Fruit fly (Drosophila melanogaster) whole organism, larva: Measurements from ENCODE around the gene Ciz1.

ENCODE experiments used
- noc ChIP-seq: fragments of 200-800 bp; sonication (Bioruptor generic); optimal IDR thresholded peaks from 3 replicates; lab custom pipeline; 2019; ENCODE audit warnings: missing biosample characterization, mild to moderate bottlenecking, missing genetic modification characterization, moderate library complexity

The Ciz1 gene

DNA sequence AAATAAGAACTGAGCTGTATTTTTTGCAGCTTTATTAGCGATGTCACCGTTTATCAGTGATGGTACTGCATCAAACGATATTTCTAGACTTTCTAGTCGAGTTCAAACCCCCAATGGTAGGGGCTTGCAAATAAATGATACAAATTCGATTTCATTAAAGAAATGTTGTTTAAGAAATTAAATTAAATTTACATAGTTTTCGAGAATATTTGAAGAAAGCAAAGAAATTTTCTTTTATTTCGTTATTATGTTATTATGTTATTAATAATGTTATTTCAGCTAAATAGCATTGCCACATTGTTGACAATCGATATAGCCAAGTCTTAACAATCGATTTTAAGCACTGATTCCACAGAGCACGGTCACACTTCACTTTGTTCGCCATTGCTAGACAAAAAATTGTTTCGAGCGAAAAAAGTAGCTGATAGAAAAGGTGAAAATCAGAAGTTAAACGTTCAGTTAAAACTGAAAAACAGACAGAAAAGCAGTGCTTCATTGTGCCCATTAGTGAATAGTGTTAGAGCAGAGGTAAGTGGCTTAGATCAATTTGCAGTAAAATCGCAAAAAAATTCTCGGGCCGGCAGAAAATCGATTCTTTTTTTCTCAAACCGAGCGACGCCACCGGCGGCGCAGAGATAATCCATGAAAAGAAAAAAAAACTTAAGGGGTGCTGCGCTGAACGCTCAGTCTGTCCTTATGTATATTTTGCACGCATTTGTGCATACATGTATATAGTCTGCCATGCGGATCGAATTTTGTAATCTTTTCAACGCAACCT lies at the start of gene Ciz1, which contains the start of gene iPLA2-VIA:
TSS of gene Ciz1 (plus strand) at position 365 of the 778 bp plus-strand sequence.
TSS of gene iPLA2-VIA (minus strand) at position 75 of the 778 bp plus-strand sequence.
- TF ChIP-seq noc (tag; lab: Kevin White, UChicago) = no peak

dm6 chr3L:9815705-9816104 lies 48.7 kb upstream of the Ciz1 start:
- no peak for TF ChIP-seq noc (tag; lab: Kevin White, UChicago)

DNA sequence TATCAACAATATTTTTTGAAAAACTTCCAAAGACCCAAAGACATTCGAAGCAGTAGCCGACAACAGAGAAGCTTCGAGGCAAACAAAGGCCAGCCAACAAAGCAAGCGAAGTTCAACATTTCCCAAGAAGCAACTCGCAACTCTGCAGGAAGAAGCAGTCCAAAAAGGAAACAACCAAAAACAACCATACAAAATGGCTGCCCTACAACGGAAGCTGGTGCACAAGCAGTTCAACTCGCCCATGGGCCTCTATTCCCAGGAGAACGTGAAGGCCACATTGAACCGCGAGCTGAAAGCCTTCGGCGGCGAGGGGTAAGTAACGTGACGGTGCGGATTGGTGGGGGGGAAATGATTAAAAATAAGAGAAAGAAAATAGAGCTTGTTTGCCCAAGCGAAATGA lies 44.2 kb upstream of the Ciz1 start:
- TF ChIP-seq noc (tag; lab: Kevin White, UChicago) = no peak

DNA sequence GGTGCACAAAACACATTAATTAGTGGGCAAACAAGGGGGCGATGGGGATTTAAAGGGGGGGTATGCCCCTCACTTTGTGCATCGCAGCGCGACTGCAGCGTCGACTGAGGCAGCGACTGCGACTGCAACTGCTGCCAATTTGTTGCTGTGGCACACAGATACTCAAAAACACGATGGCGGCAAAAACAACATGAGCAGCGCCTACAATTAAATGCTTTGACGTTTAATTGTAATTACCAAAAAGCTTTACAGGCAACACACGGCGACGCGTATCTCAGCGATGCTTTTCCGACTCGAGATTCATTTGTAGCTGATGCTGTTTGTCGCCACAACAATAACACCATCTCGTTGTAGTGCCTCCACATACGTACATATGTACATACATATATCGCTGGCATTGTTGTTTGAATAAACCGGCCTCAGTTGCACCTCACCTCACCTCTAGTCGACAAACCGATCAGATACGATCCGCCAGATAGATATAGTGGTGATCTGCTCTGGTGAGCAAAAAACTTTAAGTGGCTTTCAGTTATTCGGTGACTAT lies 43.2 kb upstream of the Ciz1 start:
- no peak for TF ChIP-seq noc (tag; lab: Kevin White, UChicago)

DNA sequence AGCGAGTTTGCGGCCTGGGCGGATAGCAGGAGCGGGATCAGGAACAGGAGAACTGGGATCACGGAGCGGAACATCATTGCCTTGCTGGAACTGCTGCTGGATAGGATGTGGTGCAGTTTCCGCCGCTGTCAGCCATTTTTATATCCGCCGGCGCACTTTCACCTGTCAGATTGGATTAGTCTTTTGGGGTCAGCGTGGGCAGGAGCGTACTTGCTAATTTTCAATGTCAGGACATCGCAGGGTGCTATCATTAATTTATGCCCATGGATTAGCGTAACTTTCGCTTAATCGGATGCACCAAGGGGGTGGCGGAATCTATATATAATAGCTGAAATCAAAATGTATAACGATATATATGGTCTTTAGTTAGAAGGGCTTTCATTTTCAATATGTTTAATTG lies 40.6 kb upstream of the Ciz1 start, which contains the start of gene Ilp5:
TSS of gene Ilp5 (minus strand) at position 101 of the 400 bp plus-strand sequence.
- no peak for TF ChIP-seq noc (tag; lab: Kevin White, UChicago)

- no peak for TF ChIP-seq noc (tag; lab: Kevin White, UChicago)
Observed at dm6 chr3L:9824226-9824625, 40.2 kb upstream of the Ciz1 start.

DNA sequence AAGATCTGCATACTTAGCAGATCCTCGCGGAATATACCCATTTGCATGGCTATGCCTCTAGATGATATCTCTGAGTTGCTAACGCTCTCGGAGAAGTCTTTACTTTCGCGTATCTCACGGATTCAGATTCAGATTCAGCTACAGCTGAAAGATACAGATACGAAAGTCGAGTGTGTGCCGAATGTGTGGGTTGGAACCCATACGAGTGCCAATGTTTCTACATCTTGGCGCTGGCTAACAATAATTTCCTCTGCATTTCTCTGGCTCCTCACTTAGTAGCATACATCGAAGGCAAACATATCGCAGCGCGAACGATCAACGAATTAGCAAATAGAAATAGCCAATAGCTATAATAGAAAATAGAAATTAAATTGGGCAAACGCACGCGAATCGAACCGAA lies 35.3 kb upstream of the Ciz1 start:
- no peak for TF ChIP-seq noc (tag; lab: Kevin White, UChicago)

dm6 chr3L:9829639-9830341 lies 34.6 kb upstream of the Ciz1 start:
- no peak for TF ChIP-seq noc (tag; lab: Kevin White, UChicago)

- TF ChIP-seq noc (tag; lab: Kevin White, UChicago) = no peak
Observed at dm6 chr3L:9832125-9832524, 32.3 kb upstream of the Ciz1 start.

dm6 chr3L:9836524-9837047 lies 27.9 kb upstream of the Ciz1 start, which contains the start of gene I-2:
I-2 (minus strand) TSS chr3L:9836805.
- no peak for TF ChIP-seq noc (tag; lab: Kevin White, UChicago)

dm6 chr3L:9837053-9837452 lies 27.4 kb upstream of the Ciz1 start:
- no peak for TF ChIP-seq noc (tag; lab: Kevin White, UChicago)

- no peak for TF ChIP-seq noc (tag; lab: Kevin White, UChicago)
Observed at dm6 chr3L:9838534-9838933, 25.9 kb upstream of the Ciz1 start, which contains the start of gene Cdk8. Cdk8 (minus strand) TSS chr3L:9838670.

DNA sequence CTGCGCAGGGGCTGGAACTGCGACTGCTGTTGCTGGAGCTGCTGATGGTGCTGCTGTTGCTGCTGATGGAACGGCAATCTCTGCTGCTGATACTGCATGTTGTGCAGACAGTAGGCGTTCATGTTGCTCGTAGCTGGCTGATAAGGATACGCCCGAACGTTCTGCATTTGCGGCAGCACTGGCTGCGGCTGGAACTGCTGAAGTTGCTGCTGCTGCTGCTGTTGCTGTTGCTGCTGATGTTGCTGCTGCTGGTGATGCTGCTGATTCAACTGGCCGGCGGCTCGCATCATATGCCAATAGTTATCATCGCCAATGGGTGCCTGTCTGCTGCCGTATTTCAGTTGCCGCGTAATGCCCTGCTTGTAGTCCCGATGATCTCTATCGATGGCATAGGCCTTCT lies 23.7 kb upstream of the Ciz1 start:
- no peak for TF ChIP-seq noc (tag; lab: Kevin White, UChicago)

dm6 chr3L:9842043-9842442 lies 22.4 kb upstream of the Ciz1 start:
- TF ChIP-seq noc (tag; lab: Kevin White, UChicago) = no peak

DNA sequence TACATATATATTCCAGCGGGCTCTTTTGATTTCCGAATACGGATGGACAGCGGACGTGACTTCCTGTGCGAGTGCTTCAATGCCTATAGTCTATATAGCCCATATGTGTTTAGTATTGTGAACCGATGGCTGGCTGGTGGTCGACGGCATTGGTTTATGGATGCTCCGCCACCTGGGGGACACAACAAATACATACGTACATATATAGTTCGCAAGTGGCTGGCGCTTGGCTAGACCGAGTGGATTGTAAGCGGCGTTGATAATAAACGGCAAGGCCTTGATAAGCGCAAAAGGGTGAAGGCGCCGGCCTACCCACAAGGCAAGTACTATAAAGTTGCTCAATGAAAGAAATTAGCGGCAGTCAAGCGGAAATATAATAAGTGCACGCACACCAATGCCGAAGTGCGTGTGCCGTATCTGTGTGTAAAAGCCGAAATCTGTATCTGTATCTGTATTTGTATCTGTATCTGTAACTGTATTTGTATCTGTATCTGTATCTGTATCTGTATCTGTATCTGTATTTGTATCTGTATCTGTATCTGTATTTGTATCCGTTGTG lies 18.4 kb upstream of the Ciz1 start:
- no peak for TF ChIP-seq noc (tag; lab: Kevin White, UChicago)
